Worm (Caenorhabditis elegans): ENCODE measurements around the gene str-196.

The str-196 gene

ce11 chrV:491432-491831 is at the start of gene str-196:
Gene str-196, plus strand, starts transcription at chrV:491732.
- TF ChIP-seq pha-4 (tag; optimal IDR thresholded peaks at IDR 0.05) (no peak), lin-13 (tag; optimal IDR thresholded peaks at IDR 0.05) (no peak), nhr-28 (tag; optimal IDR thresholded peaks at IDR 0.05) (no peak), ham-2 (GFP tag; optimal IDR thresholded peaks at IDR 0.05) (no peak), tbx-8 (GFP tag; optimal IDR thresholded peaks at IDR 0.05) (no peak), elt-1 (tag; optimal IDR thresholded peaks at IDR 0.05; ENCODE audit: borderline replicate concordance, insufficient read depth) (no peak), bed-3 (GFP tag; optimal IDR thresholded peaks at IDR 0.05) (no peak), ztf-11 (tag; optimal IDR thresholded peaks at IDR 0.05) (no peak), nhr-2 (tag; optimal IDR thresholded peaks at IDR 0.05) (no peak), ceh-83 (GFP tag; optimal IDR thresholded peaks at IDR 0.05) (no peak), nhr-12 (tag; optimal IDR thresholded peaks at IDR 0.05) (no peak), zip-8 (tag; optimal IDR thresholded peaks at IDR 0.05) (no peak), flh-1 (GFP tag; optimal IDR thresholded peaks at IDR 0.05) (no peak), blmp-1 (tag; optimal IDR thresholded peaks at IDR 0.05) (no peak), drap-1 (GFP tag; optimal IDR thresholded peaks at IDR 0.05) (no peak), ceh-39 (tag; optimal IDR thresholded peaks at IDR 0.05) (no peak), unc-62 (GFP tag; optimal IDR thresholded peaks at IDR 0.05) (no peak), nhr-76 (tag; optimal IDR thresholded peaks at IDR 0.05) (no peak), elt-3 (tag; optimal IDR thresholded peaks at IDR 0.05) (no peak)

DNA sequence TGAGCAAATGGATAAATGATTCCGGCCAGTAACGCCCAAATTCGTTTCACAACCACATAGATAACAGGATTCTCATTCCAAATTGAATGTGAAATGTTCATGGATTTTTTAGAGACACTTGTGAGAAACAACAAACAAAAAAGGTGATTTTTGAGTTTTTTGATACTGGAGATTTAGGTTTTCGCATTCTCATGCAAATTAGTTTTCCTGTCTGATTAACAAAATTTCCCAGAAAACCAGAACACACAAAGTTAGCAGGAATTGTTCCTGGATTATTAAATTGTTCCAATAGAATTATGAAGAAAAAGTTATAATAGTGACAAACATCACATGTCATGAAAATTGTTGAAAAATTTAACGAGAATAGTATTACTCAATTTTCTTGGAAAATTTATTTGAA is 48.3 kb upstream of the str-196 start, which contains the start of gene srh-33:
TSS of gene srh-33 (minus strand) at position 101 of the 400 bp plus-strand sequence.
- TF ChIP-seq elt-1 (tag; optimal IDR thresholded peaks at IDR 0.05; ENCODE audit: borderline replicate concordance, insufficient read depth) (no peak), mep-1 (tag; optimal IDR thresholded peaks at IDR 0.05) (no peak), unc-39 (tag; optimal IDR thresholded peaks at IDR 0.05) (no peak), mab-5 (tag; optimal IDR thresholded peaks at IDR 0.05) (no peak), ceh-39 (tag; optimal IDR thresholded peaks at IDR 0.05) (no peak), mls-2 (tag; optimal IDR thresholded peaks at IDR 0.05) (no peak), snpc-4 (tag; optimal IDR thresholded peaks at IDR 0.05) (no peak), lin-32 (GFP tag; optimal IDR thresholded peaks at IDR 0.05) (no peak), lsy-2 (tag; optimal IDR thresholded peaks at IDR 0.05) (no peak), unc-62 (GFP tag; optimal IDR thresholded peaks at IDR 0.05) (no peak), pha-4 (tag; optimal IDR thresholded peaks at IDR 0.05) (no peak), ceh-43 (GFP tag; optimal IDR thresholded peaks at IDR 0.05) (no peak), zip-8 (tag; optimal IDR thresholded peaks at IDR 0.05) (no peak), cnd-1 (tag; optimal IDR thresholded peaks at IDR 0.05) (no peak), nhr-237 (tag; optimal IDR thresholded peaks at IDR 0.05) (no peak), ces-1 (GFP tag; optimal IDR thresholded peaks at IDR 0.05) (no peak)

ce11 chrV:446574-446973 is 45.0 kb upstream of the str-196 start, which contains the start of gene srh-34:
Gene srh-34, minus strand, starts transcription at chrV:446674.
- no peak for TF ChIP-seq pha-4 (tag; optimal IDR thresholded peaks at IDR 0.05)
- no peak for TF ChIP-seq nhr-237 (tag; optimal IDR thresholded peaks at IDR 0.05)
- no peak for TF ChIP-seq nhr-2 (tag; optimal IDR thresholded peaks at IDR 0.05)
- no peak for TF ChIP-seq hlh-1 (tag; optimal IDR thresholded peaks at IDR 0.05)
- no peak for TF ChIP-seq sptf-1 (tag; optimal IDR thresholded peaks at IDR 0.05)
- no peak for TF ChIP-seq blmp-1 (tag; optimal IDR thresholded peaks at IDR 0.05)
- TF ChIP-seq lsy-2 (tag; optimal IDR thresholded peaks at IDR 0.05) = no peak
- TF ChIP-seq unc-120 (tag; optimal IDR thresholded peaks at IDR 0.05; ENCODE audit: poor library complexity, severe bottlenecking) = no peak
- TF ChIP-seq sem-2 (GFP tag; optimal IDR thresholded peaks at IDR 0.05) = no peak
- no peak for TF ChIP-seq elt-3 (tag; optimal IDR thresholded peaks at IDR 0.05)
- TF ChIP-seq nhr-28 (tag; optimal IDR thresholded peaks at IDR 0.05) = no peak
- TF ChIP-seq nhr-12 (tag; optimal IDR thresholded peaks at IDR 0.05) = no peak
- no peak for TF ChIP-seq drap-1 (GFP tag; optimal IDR thresholded peaks at IDR 0.05)
- no peak for TF ChIP-seq bed-3 (GFP tag; optimal IDR thresholded peaks at IDR 0.05)
- no peak for TF ChIP-seq ham-2 (GFP tag; optimal IDR thresholded peaks at IDR 0.05)
- TF ChIP-seq mls-2 (tag; optimal IDR thresholded peaks at IDR 0.05) = no peak
- no peak for TF ChIP-seq unc-62 (GFP tag; optimal IDR thresholded peaks at IDR 0.05)

DNA sequence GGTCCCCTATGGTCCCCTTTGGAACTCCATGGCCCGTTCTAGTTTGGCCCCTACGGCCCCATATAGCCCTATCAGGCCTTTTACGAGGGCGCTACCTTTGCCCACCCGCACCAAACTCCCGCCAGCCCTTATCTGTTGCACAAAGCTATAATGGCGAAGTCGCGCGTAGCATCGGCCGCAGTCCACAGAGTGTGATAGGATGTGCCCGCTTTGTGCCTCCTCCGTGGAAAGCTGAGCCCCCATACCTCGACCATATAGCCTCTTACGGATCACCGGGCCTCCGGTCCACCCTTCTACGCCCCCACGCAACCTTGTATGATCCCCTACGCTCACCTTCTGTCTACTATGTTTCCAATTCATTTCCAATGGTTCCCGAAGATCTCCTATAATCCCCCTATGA is 44.5 kb upstream of the str-196 start:
- TF ChIP-seq lsy-2 (tag; optimal IDR thresholded peaks at IDR 0.05) = no peak
- no peak for TF ChIP-seq drap-1 (GFP tag; optimal IDR thresholded peaks at IDR 0.05)
- TF ChIP-seq mep-1 (tag; optimal IDR thresholded peaks at IDR 0.05) = no peak
- TF ChIP-seq elt-1 (tag; optimal IDR thresholded peaks at IDR 0.05; ENCODE audit: borderline replicate concordance, insufficient read depth) = no peak
- TF ChIP-seq sem-2 (GFP tag; optimal IDR thresholded peaks at IDR 0.05) = no peak
- no peak for TF ChIP-seq nhr-2 (tag; optimal IDR thresholded peaks at IDR 0.05)
- no peak for TF ChIP-seq nhr-28 (tag; optimal IDR thresholded peaks at IDR 0.05)
- no peak for TF ChIP-seq unc-120 (tag; optimal IDR thresholded peaks at IDR 0.05; ENCODE audit: poor library complexity, severe bottlenecking)
- no peak for TF ChIP-seq snpc-4 (tag; optimal IDR thresholded peaks at IDR 0.05)
- TF ChIP-seq elt-3 (tag; optimal IDR thresholded peaks at IDR 0.05) = no peak
- TF ChIP-seq ceh-83 (GFP tag; optimal IDR thresholded peaks at IDR 0.05) = no peak
- TF ChIP-seq mls-2 (tag; optimal IDR thresholded peaks at IDR 0.05) = no peak

All from whole organism, mixed stage, embryonic.